Fruit fly (Drosophila melanogaster): ENCODE data around the gene PGRP-SB1.

Gene PGRP-SB1

DNA sequence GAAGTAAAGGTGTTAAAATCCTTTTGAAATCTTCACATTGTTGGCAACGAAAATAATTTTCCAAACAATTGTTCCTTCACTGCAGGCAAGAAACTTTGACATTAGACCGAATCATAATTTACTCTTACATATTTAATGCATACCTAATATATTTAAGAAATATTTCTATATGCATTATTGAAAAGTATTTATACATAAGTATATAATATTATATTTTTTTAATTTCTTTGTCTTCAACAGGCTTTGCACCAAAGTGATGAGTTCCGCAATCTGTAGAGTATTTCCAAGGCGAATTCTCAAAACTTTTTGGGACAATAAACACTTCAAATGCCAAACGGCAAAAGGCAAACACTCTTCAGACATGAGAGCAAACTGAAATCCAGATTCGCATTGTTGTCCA is 30.7 kb downstream of the PGRP-SB1 start (continued):
- TF ChIP-seq cg (GFP tag; optimal IDR thresholded peaks at IDR 0.05) (no peak), CG11456 (GFP tag; IDR thresholded peaks at IDR 0.05) (no peak), CG8388 (GFP tag; optimal IDR thresholded peaks at IDR 0.05) (peak; percentile 48), CG43689 (GFP tag; IDR thresholded peaks at IDR 0.05) (peak; percentile 35; the same call in 1 of the 2 replicates), knrl (GFP tag; IDR thresholded peaks at IDR 0.05; ENCODE audit: partially characterized antibody) (no peak), CG12104 (GFP tag; optimal IDR thresholded peaks at IDR 0.05) (no peak), Hmx (GFP tag; optimal IDR thresholded peaks at IDR 0.05) (no peak), CG4707 (GFP tag; optimal IDR thresholded peaks at IDR 0.05) (no peak), CG3407 (GFP tag; optimal IDR thresholded peaks at IDR 0.05) (peak; percentile 19), CG10274 (GFP tag; optimal IDR thresholded peaks at IDR 0.05) (no peak), inv (GFP tag; IDR thresholded peaks at IDR 0.05; ENCODE audit: partially characterized antibody) (no peak), jumu (GFP tag; optimal IDR thresholded peaks at IDR 0.05) (no peak), CG18619 (GFP tag; optimal IDR thresholded peaks at IDR 0.05) (no peak), toy (GFP tag; IDR thresholded peaks at IDR 0.05) (no peak), CG11247 (GFP tag; IDR thresholded peaks at IDR 0.05) (no peak), CG5953 (GFP tag; IDR thresholded peaks at IDR 0.05) (no peak), cato (GFP tag; optimal IDR thresholded peaks at IDR 0.05; ENCODE audit: borderline replicate concordance) (no peak), HLH54F (GFP tag; optimal IDR thresholded peaks at IDR 0.05) (no peak), Abd-B (GFP tag; optimal IDR thresholded peaks at IDR 0.05) (no peak), CG1529 (GFP tag; optimal IDR thresholded peaks at IDR 0.05) (no peak), Nf-YA (GFP tag; IDR thresholded peaks at IDR 0.05) (peak; percentile 40; the same call in 1 of the 2 replicates), tx (GFP tag; optimal IDR thresholded peaks at IDR 0.05) (no peak), Jarid2 (GFP tag; optimal IDR thresholded peaks at IDR 0.05) (no peak), caup (GFP tag; optimal IDR thresholded peaks at IDR 0.05; ENCODE audit: severe bottlenecking) (peak; percentile 7), CG9727 (GFP tag; optimal IDR thresholded peaks at IDR 0.05) (peak; percentile 14), eyg (GFP tag; optimal IDR thresholded peaks at IDR 0.05) (no peak), luna (GFP tag; optimal IDR thresholded peaks at IDR 0.05) (no peak), CG2712 (tag; optimal IDR thresholded peaks at IDR 0.05) (peak; percentile 65), CG12071 (GFP tag; optimal IDR thresholded peaks at IDR 0.05) (no peak), CG10979 (tag; optimal IDR thresholded peaks at IDR 0.05) (peak; percentile 49), Sox100B (GFP tag; optimal IDR thresholded peaks at IDR 0.05) (peak; percentile 53), onecut (GFP tag; IDR thresholded peaks at IDR 0.05) (no peak), bbx (GFP tag; IDR thresholded peaks at IDR 0.05; ENCODE audit: partially characterized antibody) (no peak), D19B (GFP tag; optimal IDR thresholded peaks at IDR 0.05) (no peak), Fer3 (tag; optimal IDR thresholded peaks at IDR 0.05) (peak; percentile 51), Mes4 (GFP tag; optimal IDR thresholded peaks at IDR 0.05) (no peak), Hey (tag; optimal IDR thresholded peaks at IDR 0.05) (no peak), emc (GFP tag; optimal IDR thresholded peaks at IDR 0.05) (no peak), Trl (optimal IDR thresholded peaks at IDR 0.05) (no peak), Trl (GFP tag; optimal IDR thresholded peaks at IDR 0.05) (no peak), bigmax (GFP tag; optimal IDR thresholded peaks at IDR 0.05) (no peak), MTF-1 (GFP tag; optimal IDR thresholded peaks at IDR 0.05; ENCODE audit: borderline replicate concordance) (no peak), lab (GFP tag; optimal IDR thresholded peaks at IDR 0.05) (peak; percentile 3), NC2α (GFP tag; optimal IDR thresholded peaks at IDR 0.05) (no peak), ato (GFP tag; IDR thresholded peaks at IDR 0.05; ENCODE audit: partially characterized antibody) (no peak), da (GFP tag; optimal IDR thresholded peaks at IDR 0.05) (no peak), Dip3 (GFP tag; optimal IDR thresholded peaks at IDR 0.05) (no peak), ftz-f1 (GFP tag; optimal IDR thresholded peaks at IDR 0.05) (no peak), Neu2 (GFP tag; optimal IDR thresholded peaks at IDR 0.05; ENCODE audit: borderline replicate concordance) (no peak), Hr3 (GFP tag; optimal IDR thresholded peaks at IDR 0.05) (peak; percentile 17), CG1792 (GFP tag; optimal IDR thresholded peaks at IDR 0.05) (no peak), gsb (GFP tag; IDR thresholded peaks at IDR 0.05) (no peak)

Data from whole organism, embryonic.